Worm (Caenorhabditis elegans) whole organism, young adult: ENCODE results near the gene szy-20.

ENCODE experiments used
- B0261.1 ChIP-seq: sonication (generic microtip); optimal IDR thresholded peaks from 2 replicates; lab custom pipeline; 2016; ENCODE audit warnings: mild to moderate bottlenecking, missing genetic modification characterization, moderate library complexity, missing compliant biosample characterization
- D2030.7 ChIP-seq: fragments of 200-800 bp; sonication (Bioruptor generic); IDR thresholded peaks from 2 replicates; pipeline ENCODE4 v1.3.6; 2022; ENCODE audit warnings: missing genetic modification reagents, missing genetic modification characterization, missing compliant biosample characterization
- F10E7.11 ChIP-seq: sonication (generic microtip); optimal IDR thresholded peaks from 2 replicates; lab custom pipeline; 2017; ENCODE audit warnings: mild to moderate bottlenecking, missing genetic modification characterization, moderate library complexity, missing compliant biosample characterization
- F23B12.7 ChIP-seq: sonication (generic microtip); optimal IDR thresholded peaks from 2 replicates; lab custom pipeline; 2017; ENCODE audit warnings: missing genetic modification characterization, mild to moderate bottlenecking, missing compliant biosample characterization, antibody characterized with exemption, moderate library complexity; ENCODE audit not compliant: insufficient read depth
- F33H1.4 ChIP-seq: fragments of 200-800 bp; sonication (Bioruptor generic); IDR thresholded peaks from 2 replicates; pipeline ENCODE4 v1.3.6; 2022; ENCODE audit warnings: missing genetic modification reagents, missing genetic modification characterization, missing compliant biosample characterization
- F49E8.2 ChIP-seq: sonication (generic microtip); optimal IDR thresholded peaks from 3 replicates; lab custom pipeline; 2017; ENCODE audit warnings: missing genetic modification characterization, mild to moderate bottlenecking, missing compliant biosample characterization, antibody characterized with exemption, moderate library complexity; ENCODE audit not compliant: insufficient read depth
- F55B11.4 ChIP-seq: sonication (generic microtip); optimal IDR thresholded peaks from 2 replicates; lab custom pipeline; 2016; ENCODE audit warnings: missing compliant biosample characterization, missing genetic modification characterization, borderline replicate concordance; ENCODE audit not compliant: insufficient read depth
- K11D2.4 ChIP-seq: fragments of 200-800 bp; sonication (Bioruptor generic); IDR thresholded peaks from 2 replicates; pipeline ENCODE4 v1.3.6; 2022; ENCODE audit warnings: missing genetic modification reagents, missing genetic modification characterization, missing compliant biosample characterization
- Y95B8A.8 ChIP-seq: fragments of 200-800 bp; sonication (Bioruptor generic); IDR thresholded peaks from 2 replicates; pipeline ENCODE4 v1.3.6; 2022; ENCODE audit warnings: missing genetic modification reagents, missing genetic modification characterization, missing compliant biosample characterization
- athp-1 ChIP-seq: sonication (generic microtip); optimal IDR thresholded peaks from 2 replicates; lab custom pipeline; 2017; ENCODE audit warnings: mild to moderate bottlenecking, missing genetic modification characterization, missing compliant biosample characterization
- attf-6 ChIP-seq: fragments of 200-800 bp; sonication (Bioruptor generic); IDR thresholded peaks from 2 replicates; pipeline ENCODE4 v1.3.6; 2022; ENCODE audit warnings: missing genetic modification reagents, missing genetic modification characterization, missing compliant biosample characterization
- cebp-1 ChIP-seq, 2 experiments: fragments of 200-800 bp in 1 of 2; sonication (Bioruptor generic) in 1 of 2; sonication (generic microtip) in 1 of 2; IDR thresholded peaks in 1 of 2; optimal IDR thresholded peaks in 1 of 2; 2 replicates each; pipeline versions ENCODE4 v1.3.6 to Lab custom; 2017 to 2022; ENCODE audit warnings: missing compliant biosample characterization in 2 of 2, missing genetic modification characterization in 2 of 2, mild to moderate bottlenecking in 1 of 2, missing genetic modification reagents in 1 of 2, moderate library complexity in 1 of 2
- ceh-91 ChIP-seq: fragments of 200-800 bp; sonication (Bioruptor generic); IDR thresholded peaks from 2 replicates; pipeline ENCODE4 v1.3.6; 2022; ENCODE audit warnings: missing genetic modification reagents, missing genetic modification characterization, missing compliant biosample characterization
- dpl-1 ChIP-seq: fragments of 150-350 bp; optimal IDR thresholded peaks from 2 replicates; lab custom pipeline; 2014; ENCODE audit warnings: missing biosample characterization, missing genetic modification reagents, missing genetic modification characterization
- efl-1 ChIP-seq: fragments of 150-350 bp; optimal IDR thresholded peaks from 2 replicates; lab custom pipeline; 2014; ENCODE audit warnings: missing biosample characterization, missing genetic modification reagents, missing genetic modification characterization
- ekl-4 ChIP-seq: fragments of 200-800 bp; sonication (Bioruptor generic); IDR thresholded peaks from 2 replicates; pipeline ENCODE4 v1.3.6; 2022; ENCODE audit warnings: missing genetic modification reagents, missing genetic modification characterization, missing compliant biosample characterization
- fkh-3 ChIP-seq: sonication (generic microtip); optimal IDR thresholded peaks from 2 replicates; lab custom pipeline; 2016; ENCODE audit warnings: mild to moderate bottlenecking, missing genetic modification characterization, missing compliant biosample characterization
- hmg-1.2 ChIP-seq: fragments of 200-800 bp; sonication (Bioruptor generic); IDR thresholded peaks from 2 replicates; pipeline ENCODE4 v1.3.6; 2022; ENCODE audit warnings: missing genetic modification reagents, missing genetic modification characterization, missing compliant biosample characterization
- hmg-20 ChIP-seq: fragments of 200-800 bp; sonication (Bioruptor generic); IDR thresholded peaks from 2 replicates; pipeline ENCODE4 v1.3.6; 2022; ENCODE audit warnings: missing genetic modification reagents, missing genetic modification characterization, missing compliant biosample characterization
- hsf-1 ChIP-seq: fragments of 200-800 bp; sonication (Bioruptor generic); IDR thresholded peaks from 2 replicates; pipeline ENCODE4 v1.3.6; 2022; ENCODE audit warnings: missing genetic modification reagents, missing genetic modification characterization, missing compliant biosample characterization
- lin-54 ChIP-seq: fragments of 200-800 bp; sonication (Bioruptor generic); optimal IDR thresholded peaks from 2 replicates; lab custom pipeline; 2018; ENCODE audit warnings: mild to moderate bottlenecking, missing genetic modification characterization, missing compliant biosample characterization
- lsl-1 ChIP-seq: fragments of 200-800 bp; sonication (Bioruptor generic); optimal IDR thresholded peaks from 2 replicates; lab custom pipeline; 2018; ENCODE audit warnings: mild to moderate bottlenecking, missing genetic modification characterization, moderate library complexity, missing compliant biosample characterization
- madf-6 ChIP-seq: fragments of 200-800 bp; sonication (Bioruptor generic); IDR thresholded peaks from 2 replicates; pipeline ENCODE4 v1.3.6; 2022; ENCODE audit warnings: missing genetic modification reagents, missing genetic modification characterization, missing compliant biosample characterization
- madf-8 ChIP-seq: fragments of 200-800 bp; sonication (Bioruptor generic); conservative IDR thresholded peaks from 2 replicates; pipeline ENCODE4 v1.3.6; 2022; ENCODE audit warnings: missing genetic modification reagents, missing genetic modification characterization, missing compliant biosample characterization
- mcd-1 ChIP-seq: fragments of 200-800 bp; sonication (Bioruptor generic); IDR thresholded peaks from 2 replicates; pipeline ENCODE4 v1.3.6; 2022; ENCODE audit warnings: missing genetic modification reagents, missing genetic modification characterization, missing compliant biosample characterization
- nhr-179 ChIP-seq: sonication (generic microtip); optimal IDR thresholded peaks from 2 replicates; lab custom pipeline; 2016; ENCODE audit warnings: mild to moderate bottlenecking, missing genetic modification characterization, missing compliant biosample characterization
- nhr-27 ChIP-seq: fragments of 200-800 bp; sonication (Bioruptor generic); optimal IDR thresholded peaks from 2 replicates; lab custom pipeline; 2018; ENCODE audit warnings: mild to moderate bottlenecking, missing genetic modification characterization, moderate library complexity, missing compliant biosample characterization
- nhr-80 ChIP-seq: sonication (generic microtip); optimal IDR thresholded peaks from 2 replicates; lab custom pipeline; 2016; ENCODE audit warnings: missing genetic modification characterization, missing compliant biosample characterization
- nhr-90 ChIP-seq: sonication (generic microtip); optimal IDR thresholded peaks from 2 replicates; lab custom pipeline; 2016; ENCODE audit warnings: missing genotype, mild to moderate bottlenecking, missing genetic modification characterization, missing compliant biosample characterization
- pbrm-1 ChIP-seq: fragments of 200-800 bp; sonication (Bioruptor generic); IDR thresholded peaks from 2 replicates; pipeline ENCODE4 v1.3.6; 2022; ENCODE audit warnings: missing genetic modification reagents, missing genetic modification characterization, missing compliant biosample characterization
- snpc-3.4 ChIP-seq: sonication (generic microtip); optimal IDR thresholded peaks from 2 replicates; lab custom pipeline; 2017; ENCODE audit warnings: missing genetic modification characterization, mild to moderate bottlenecking, missing compliant biosample characterization, antibody characterized with exemption, moderate library complexity, missing genotype, missing genetic modification reagents
- tlf-1 ChIP-seq: fragments of 200-800 bp; sonication (Bioruptor generic); optimal IDR thresholded peaks from 2 replicates; lab custom pipeline; 2018; ENCODE audit warnings: mild to moderate bottlenecking, missing genetic modification characterization, missing compliant biosample characterization
- unc-130 ChIP-seq: sonication (generic microtip); optimal IDR thresholded peaks from 2 replicates; lab custom pipeline; 2016; ENCODE audit warnings: missing genetic modification reagents, missing genetic modification characterization, missing compliant biosample characterization
- xnd-1 ChIP-seq: sonication (generic microtip); optimal IDR thresholded peaks from 2 replicates; lab custom pipeline; 2016; ENCODE audit warnings: missing genotype, missing genetic modification reagents, missing genetic modification characterization, missing compliant biosample characterization
- ztf-6 ChIP-seq: fragments of 200-800 bp; sonication (Bioruptor generic); IDR thresholded peaks from 2 replicates; pipeline ENCODE4 v1.3.6; 2022; ENCODE audit warnings: missing genetic modification reagents, missing genetic modification characterization, missing compliant biosample characterization

szy-20 gene

DNA sequence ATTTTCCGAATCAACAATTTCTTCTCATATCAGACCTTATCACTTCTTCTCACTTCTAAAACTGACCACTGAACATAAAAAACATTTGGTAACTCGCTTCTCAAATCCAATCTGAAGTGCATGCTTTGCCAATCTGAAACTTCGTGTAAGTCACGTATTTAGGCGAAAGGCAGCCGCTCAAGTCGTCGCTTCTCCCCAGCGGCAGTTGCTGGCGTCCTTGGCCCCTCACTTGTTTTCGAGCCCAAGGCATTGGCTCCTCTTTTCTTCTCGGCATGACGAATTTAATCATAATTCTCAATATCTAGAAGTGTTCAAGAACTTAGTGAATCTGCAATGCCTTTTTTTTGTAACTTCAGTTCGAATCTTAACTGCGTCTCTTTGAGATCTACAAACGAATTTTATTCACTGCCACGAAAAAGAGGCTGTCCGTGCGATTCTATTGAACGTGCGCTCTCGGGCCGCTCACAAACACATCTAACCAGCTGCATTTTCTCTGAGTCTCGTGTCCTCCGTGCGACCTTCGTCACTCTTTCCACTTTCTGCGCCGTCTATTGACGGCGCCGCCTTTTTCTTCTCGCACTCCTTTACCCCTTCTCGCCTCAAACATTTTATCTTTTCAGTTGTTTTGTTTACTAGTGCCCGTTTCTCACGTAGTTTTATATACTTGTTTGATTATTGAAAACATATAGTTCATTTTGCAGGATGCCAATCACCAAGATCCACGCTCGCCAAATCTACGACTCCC is 37.6 kb downstream of the szy-20 start (continued):
- 0 out of 2 replicates have a peak, but pooled peaks have one; percentile 18 for TF ChIP-seq mcd-1 (GFP tag; lab: Robert Waterston, UW)
- no peak for TF ChIP-seq nhr-27
- TF ChIP-seq fkh-3 (tag; lab: Kevin White, UChicago), result no peak
- TF ChIP-seq nhr-90 (tag; lab: Kevin White, UChicago), result no peak

DNA sequence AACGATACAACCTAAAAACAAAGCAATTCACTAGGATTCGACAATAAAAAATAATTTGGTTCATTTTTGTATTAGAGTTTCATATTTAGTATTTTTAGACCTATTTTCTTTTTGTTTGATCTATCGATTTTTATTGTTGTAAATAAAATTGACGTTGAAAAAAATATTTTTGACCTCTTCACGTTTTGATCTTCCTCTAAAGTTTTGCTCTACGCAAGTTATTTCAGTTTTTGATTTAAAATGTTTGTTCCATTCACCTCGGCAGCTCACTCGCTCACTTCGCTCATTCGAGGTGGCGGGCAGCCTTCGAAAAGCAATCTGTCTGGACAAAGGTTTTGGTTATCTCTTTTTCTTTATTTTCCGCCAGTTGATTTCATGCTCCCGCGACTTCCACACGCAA is 38.4 kb downstream of the szy-20 start, which contains the start of gene enol-1:
Gene enol-1, plus strand, starts transcription at position 235 of the 400 bp plus-strand sequence.
- peak; percentile 65; the same call in 1 of the 2 replicates for TF ChIP-seq D2030.7 (GFP tag; lab: Robert Waterston, UW)
- TF ChIP-seq F10E7.11 (tag; lab: Kevin White, UChicago), result no peak
- peak; percentile 34 for TF ChIP-seq lsl-1 (GFP tag; lab: Kevin White, UChicago)
- TF ChIP-seq F49E8.2 (tag; lab: Kevin White, UChicago), result peak; percentile 22
- peak; percentile 80; the same call in 1 of the 2 replicates for TF ChIP-seq Y95B8A.8 (GFP tag; lab: Robert Waterston, UW)
- TF ChIP-seq nhr-80 (tag; lab: Kevin White, UChicago), result no peak
- peak; percentile 45 for TF ChIP-seq unc-130
- TF ChIP-seq athp-1, result peak; percentile 5
- peak; percentile 70 for TF ChIP-seq ceh-91 (GFP tag; lab: Robert Waterston, UW)
- TF ChIP-seq hmg-20, result no peak
- TF ChIP-seq hmg-1.2, result no peak
- TF ChIP-seq pbrm-1, result 0 out of 2 replicates have a peak, but pooled peaks have one; percentile 19
- TF ChIP-seq cebp-1 (GFP tag; IDR thresholded peaks at IDR 0.05; lab: Robert Waterston, UW), result no peak
- TF ChIP-seq cebp-1 (tag; optimal IDR thresholded peaks at IDR 0.05; lab: Kevin White, UChicago), result peak; percentile 12
- TF ChIP-seq lin-54 (GFP tag; lab: Kevin White, UChicago), result peak; percentile 15
- peak; percentile 33 for TF ChIP-seq dpl-1 (GFP tag; lab: Kevin White, UChicago)
- peak; percentile 85 for TF ChIP-seq madf-8 (GFP tag; lab: Robert Waterston, UW)
- no peak for TF ChIP-seq ekl-4 (GFP tag; lab: Robert Waterston, UW)
- TF ChIP-seq nhr-179, result no peak
- TF ChIP-seq F33H1.4 (GFP tag; lab: Robert Waterston, UW), result peak; percentile 50
- TF ChIP-seq madf-6 (GFP tag; lab: Robert Waterston, UW), result peak; percentile 90
- peak; percentile 59 for TF ChIP-seq snpc-3.4 (tag; lab: Kevin White, UChicago)
- TF ChIP-seq xnd-1 (tag; lab: Kevin White, UChicago), result peak; percentile 66
- peak; percentile 18; the same call in 1 of the 2 replicates for TF ChIP-seq mcd-1 (GFP tag; lab: Robert Waterston, UW)
- no peak for TF ChIP-seq ztf-6 (GFP tag; lab: Robert Waterston, UW)
- peak; percentile 10 for TF ChIP-seq tlf-1 (GFP tag; lab: Kevin White, UChicago)
- TF ChIP-seq efl-1 (GFP tag; lab: Kevin White, UChicago), result peak; percentile 77
- TF ChIP-seq F23B12.7, result no peak
- no peak for TF ChIP-seq F55B11.4 (tag; lab: Kevin White, UChicago)
- TF ChIP-seq K11D2.4 (GFP tag; lab: Robert Waterston, UW), result 0 out of 2 replicates have a peak, but pooled peaks have one; percentile 14
- TF ChIP-seq hsf-1 (GFP tag; lab: Robert Waterston, UW), result peak; percentile 63
- TF ChIP-seq B0261.1 (tag; lab: Kevin White, UChicago), result no peak
- 0 out of 2 replicates have a peak, but pooled peaks have one; percentile 30 for TF ChIP-seq attf-6
